Worm (Caenorhabditis elegans): Measurements from ENCODE around the gene C39B10.1.

- TF ChIP-seq elt-1 (tag; optimal IDR thresholded peaks at IDR 0.05; ENCODE audit: borderline replicate concordance, insufficient read depth) (peak; percentile 46), snpc-4 (tag; optimal IDR thresholded peaks at IDR 0.05) (no peak), nhr-12 (tag; optimal IDR thresholded peaks at IDR 0.05) (no peak), nhr-76 (tag; optimal IDR thresholded peaks at IDR 0.05) (no peak), elt-3 (tag; optimal IDR thresholded peaks at IDR 0.05) (no peak), pha-4 (tag; optimal IDR thresholded peaks at IDR 0.05) (no peak), cnd-1 (tag; optimal IDR thresholded peaks at IDR 0.05) (peak; percentile 54), unc-120 (tag; optimal IDR thresholded peaks at IDR 0.05; ENCODE audit: poor library complexity, severe bottlenecking) (no peak), lin-13 (tag; optimal IDR thresholded peaks at IDR 0.05) (no peak), blmp-1 (tag; optimal IDR thresholded peaks at IDR 0.05) (no peak), unc-62 (GFP tag; optimal IDR thresholded peaks at IDR 0.05) (peak; percentile 8), nhr-28 (tag; optimal IDR thresholded peaks at IDR 0.05) (no peak), ztf-11 (tag; optimal IDR thresholded peaks at IDR 0.05) (no peak), nhr-2 (tag; optimal IDR thresholded peaks at IDR 0.05) (peak; percentile 83)
Observed at ce11 chrX:10507971-10508370, 44.5 kb upstream of the C39B10.1 start.

All from whole organism, mixed stage, embryonic.